Worm (Caenorhabditis elegans) whole organism, mixed stage, embryonic: Measurements from ENCODE around the gene inx-7.

Experiments
- lsy-2 ChIP-seq: fragments of 150-350 bp; optimal IDR thresholded peaks from 2 replicates; lab custom pipeline; 2014; ENCODE audit warnings: missing biosample characterization, missing genetic modification characterization
- zip-8 ChIP-seq: fragments of 150-350 bp; optimal IDR thresholded peaks from 2 replicates; lab custom pipeline; 2014; ENCODE audit warnings: missing biosample characterization, missing genetic modification characterization

inx-7 gene

ce11 chrIV:5895190-5895589 is 51.2 kb downstream of the inx-7 start, which contains the start of gene nspb-6:
Gene nspb-6, plus strand, starts transcription at chrIV:5895490.
- TF ChIP-seq zip-8 (tag; lab: Kevin White, UChicago) (no peak), lsy-2 (no peak)
